Fruit fly (Drosophila melanogaster) whole organism, embryonic: ENCODE results near the gene CG3529.

ENCODE experiments used
- Ada2b ChIP-seq: fragments of 200-800 bp; sonication (Bioruptor generic); IDR thresholded peaks from 2 replicates; pipeline ENCODE4 v1.3.6; 2022; ENCODE audit warnings: missing biosample characterization, missing genetic modification characterization
- Atf6 ChIP-seq: fragments of 200-800 bp; sonication (Bioruptor generic); IDR thresholded peaks from 2 replicates; pipeline ENCODE4 v1.3.6; 2022; ENCODE audit warnings: missing biosample characterization, missing genetic modification characterization
- Bdp1 ChIP-seq: fragments of 200-800 bp; sonication (Bioruptor generic); optimal IDR thresholded peaks from 3 replicates; lab custom pipeline; 2016; ENCODE audit warnings: missing biosample characterization, missing genetic modification characterization
- C15 ChIP-seq: fragments of 200-800 bp; sonication (Bioruptor generic); IDR thresholded peaks from 3 replicates; pipeline ENCODE4 v1.3.6; 2022; ENCODE audit warnings: missing biosample characterization, missing genetic modification characterization
- CG10267 ChIP-seq: fragments of 200-800 bp; sonication (Bioruptor generic); optimal IDR thresholded peaks from 2 replicates; lab custom pipeline; 2018; ENCODE audit warnings: missing biosample characterization, mild to moderate bottlenecking, missing genetic modification characterization, moderate library complexity
- CG10565 ChIP-seq: fragments of 200-800 bp; sonication (Bioruptor generic); optimal IDR thresholded peaks from 3 replicates; lab custom pipeline; 2016; ENCODE audit warnings: missing biosample characterization, mild to moderate bottlenecking, missing genetic modification characterization
- CG10654 ChIP-seq: fragments of 200-800 bp; sonication (Bioruptor generic); optimal IDR thresholded peaks from 2 replicates; lab custom pipeline; 2016; ENCODE audit warnings: missing biosample characterization, missing genetic modification characterization
- CG10979 ChIP-seq: fragments of 200-800 bp; sonication (Bioruptor generic); optimal IDR thresholded peaks from 2 replicates; lab custom pipeline; 2018; ENCODE audit warnings: missing biosample characterization, mild to moderate bottlenecking, missing genetic modification characterization, moderate library complexity
- CG12104 ChIP-seq: fragments of 200-800 bp; sonication (Bioruptor generic); optimal IDR thresholded peaks from 3 replicates; lab custom pipeline; 2016; ENCODE audit warnings: missing biosample characterization, missing genetic modification characterization
- CG12219 ChIP-seq: fragments of 200-800 bp; sonication (Bioruptor generic); optimal IDR thresholded peaks from 3 replicates; lab custom pipeline; 2018; ENCODE audit warnings: missing biosample characterization, mild to moderate bottlenecking, missing genetic modification characterization
- CG12236 ChIP-seq: fragments of 200-800 bp; sonication (Bioruptor generic); optimal IDR thresholded peaks from 2 replicates; lab custom pipeline; 2016; ENCODE audit warnings: missing biosample characterization, missing genetic modification characterization
- CG14014 ChIP-seq: fragments of 200-800 bp; sonication (Bioruptor generic); IDR thresholded peaks from 2 replicates; pipeline ENCODE4 v1.3.6; 2022; ENCODE audit warnings: missing biosample characterization, missing genetic modification characterization
- CG15514 ChIP-seq: fragments of 200-800 bp; sonication (Bioruptor generic); optimal IDR thresholded peaks from 3 replicates; lab custom pipeline; 2017; ENCODE audit warnings: missing biosample characterization, missing genetic modification characterization, mild to moderate bottlenecking, moderate library complexity, missing genetic modification reagents
- CG15696 ChIP-seq: fragments of 200-800 bp; sonication (Bioruptor generic); optimal IDR thresholded peaks from 2 replicates; lab custom pipeline; 2019; ENCODE audit warnings: missing biosample characterization, mild to moderate bottlenecking, missing genetic modification characterization, moderate library complexity
- CG16779 ChIP-seq: fragments of 200-800 bp; sonication (Bioruptor generic); IDR thresholded peaks from 2 replicates; pipeline ENCODE4 v1.3.6; 2022; ENCODE audit warnings: missing biosample characterization, missing genetic modification characterization
- CG17385 ChIP-seq: fragments of 200-800 bp; sonication (Bioruptor generic); optimal IDR thresholded peaks from 3 replicates; lab custom pipeline; 2018; ENCODE audit warnings: missing biosample characterization, mild to moderate bottlenecking, missing genetic modification characterization
- CG2116 ChIP-seq: fragments of 200-800 bp; sonication (Bioruptor generic); optimal IDR thresholded peaks from 3 replicates; lab custom pipeline; 2018; ENCODE audit warnings: missing biosample characterization, mild to moderate bottlenecking, missing genetic modification characterization
- CG2120 ChIP-seq: fragments of 200-800 bp; sonication (Bioruptor generic); optimal IDR thresholded peaks from 3 replicates; lab custom pipeline; 2016; ENCODE audit warnings: missing biosample characterization, missing genetic modification characterization
- CG31388 ChIP-seq: fragments of 200-800 bp; sonication (Bioruptor generic); optimal IDR thresholded peaks from 2 replicates; lab custom pipeline; 2016; ENCODE audit warnings: missing biosample characterization, missing genetic modification characterization
- CG3281 ChIP-seq: fragments of 200-800 bp; sonication (Bioruptor generic); optimal IDR thresholded peaks from 3 replicates; lab custom pipeline; 2017; ENCODE audit warnings: missing biosample characterization, mild to moderate bottlenecking, missing genetic modification characterization
- CG34224 ChIP-seq: fragments of 200-800 bp; sonication (Bioruptor generic); IDR thresholded peaks from 3 replicates; pipeline ENCODE4 v1.3.6; 2022; ENCODE audit warnings: missing biosample characterization, missing genetic modification characterization; ENCODE audit not compliant: partially characterized antibody
- CG42726 ChIP-seq: fragments of 200-800 bp; sonication (Bioruptor generic); IDR thresholded peaks from 2 replicates; pipeline ENCODE4 v1.3.6; 2022; ENCODE audit warnings: missing biosample characterization, missing genetic modification characterization; ENCODE audit not compliant: partially characterized antibody
- CG4617 ChIP-seq: fragments of 200-800 bp; sonication (Bioruptor generic); optimal IDR thresholded peaks from 3 replicates; lab custom pipeline; 2016; ENCODE audit warnings: missing biosample characterization, missing genetic modification characterization, borderline replicate concordance
- CG5180 ChIP-seq: fragments of 200-800 bp; sonication (Bioruptor generic); optimal IDR thresholded peaks from 3 replicates; lab custom pipeline; 2017; ENCODE audit warnings: missing biosample characterization, missing genetic modification characterization, mild to moderate bottlenecking, moderate library complexity, missing genetic modification reagents
- CG8089 ChIP-seq: fragments of 200-800 bp; sonication (Bioruptor generic); optimal IDR thresholded peaks from 3 replicates; lab custom pipeline; 2016; ENCODE audit warnings: missing biosample characterization, missing genetic modification characterization
- CG8359 ChIP-seq: fragments of 200-800 bp; sonication (Bioruptor generic); optimal IDR thresholded peaks from 2 replicates; lab custom pipeline; 2017; ENCODE audit warnings: missing biosample characterization, mild to moderate bottlenecking, missing genetic modification characterization, borderline replicate concordance
- CG8478 ChIP-seq: fragments of >200 bp; optimal IDR thresholded peaks from 2 replicates; lab custom pipeline; 2018
- CG9437 ChIP-seq: fragments of 200-800 bp; sonication (Bioruptor generic); optimal IDR thresholded peaks from 2 replicates; lab custom pipeline; 2018; ENCODE audit warnings: missing biosample characterization, mild to moderate bottlenecking, missing genetic modification characterization
- CG9876 ChIP-seq: fragments of 200-800 bp; sonication (Bioruptor generic); optimal IDR thresholded peaks from 2 replicates; lab custom pipeline; 2016; ENCODE audit warnings: missing biosample characterization, missing genetic modification characterization
- CHES-1-like ChIP-seq: fragments of 200-800 bp; sonication (Bioruptor generic); optimal IDR thresholded peaks from 2 replicates; lab custom pipeline; 2016; ENCODE audit warnings: missing biosample characterization, missing genetic modification characterization
- Doc2 ChIP-seq: fragments of 200-800 bp; sonication (Bioruptor generic); IDR thresholded peaks from 2 replicates; pipeline ENCODE4 v1.3.6; 2022; ENCODE audit warnings: missing biosample characterization, missing genetic modification characterization
- E2f2 ChIP-seq: fragments of 200-800 bp; sonication (Bioruptor generic); IDR thresholded peaks from 2 replicates; pipeline ENCODE4 v1.3.6; 2022; ENCODE audit warnings: missing biosample characterization, missing genetic modification characterization
- Ets65A ChIP-seq: fragments of 200-800 bp; sonication (Bioruptor generic); peaks from one replicate; lab custom pipeline; 2016; ENCODE audit warnings: missing biosample characterization, missing genetic modification characterization
- MTF-1 ChIP-seq: fragments of 200-800 bp; sonication (Bioruptor generic); optimal IDR thresholded peaks from 2 replicates; lab custom pipeline; 2018; ENCODE audit warnings: missing biosample characterization, mild to moderate bottlenecking, missing genetic modification characterization, borderline replicate concordance
- Mrtf ChIP-seq: fragments of 200-800 bp; sonication (Bioruptor generic); IDR thresholded peaks from 3 replicates; pipeline ENCODE4 v1.3.6; 2022; ENCODE audit warnings: missing biosample characterization, missing genetic modification characterization
- Neu2 ChIP-seq: fragments of 200-800 bp; sonication (Bioruptor generic); optimal IDR thresholded peaks from 3 replicates; lab custom pipeline; 2016; ENCODE audit warnings: missing biosample characterization, missing genetic modification characterization, borderline replicate concordance
- Nf-YB ChIP-seq: fragments of 200-800 bp; sonication (Bioruptor generic); optimal IDR thresholded peaks from 3 replicates; lab custom pipeline; 2019; ENCODE audit warnings: missing biosample characterization, mild to moderate bottlenecking, missing genetic modification characterization, moderate library complexity
- YL-1 ChIP-seq: fragments of 200-800 bp; sonication (Bioruptor generic); optimal IDR thresholded peaks from 3 replicates; lab custom pipeline; 2017; ENCODE audit warnings: missing biosample characterization, mild to moderate bottlenecking, missing genetic modification characterization
- bcd ChIP-seq: fragments of 200-800 bp; sonication (Bioruptor generic); optimal IDR thresholded peaks from 2 replicates; lab custom pipeline; 2017; ENCODE audit warnings: missing biosample characterization, mild to moderate bottlenecking, missing genetic modification characterization
- crp ChIP-seq, 2 experiments: fragments of 200-800 bp; sonication (Bioruptor generic); optimal IDR thresholded peaks; 2 replicates in 1 of 2; 3 replicates in 1 of 2; lab custom pipeline; 2017; ENCODE audit warnings: missing biosample characterization in 2 of 2, missing genetic modification characterization in 2 of 2, mild to moderate bottlenecking in 1 of 2, moderate library complexity in 1 of 2
- gsb-n ChIP-seq: fragments of 200-800 bp; sonication (Bioruptor generic); optimal IDR thresholded peaks from 3 replicates; lab custom pipeline; 2018; ENCODE audit warnings: missing biosample characterization, mild to moderate bottlenecking, missing genetic modification characterization
- knrl ChIP-seq: fragments of 200-800 bp; sonication (Bioruptor generic); IDR thresholded peaks from 3 replicates; pipeline ENCODE4 v1.3.6; 2022; ENCODE audit warnings: missing biosample characterization, missing genetic modification characterization; ENCODE audit not compliant: partially characterized antibody
- lmd ChIP-seq: fragments of 200-800 bp; sonication (Bioruptor generic); IDR thresholded peaks from 2 replicates; pipeline ENCODE4 v1.3.6; 2022; ENCODE audit warnings: missing biosample characterization, missing genetic modification characterization
- mld ChIP-seq: fragments of 200-800 bp; sonication (Bioruptor generic); IDR thresholded peaks from 3 replicates; pipeline ENCODE4 v1.3.6; 2022; ENCODE audit warnings: missing biosample characterization, missing genetic modification characterization; ENCODE audit not compliant: partially characterized antibody
- nom ChIP-seq: fragments of 200-800 bp; sonication (Bioruptor generic); optimal IDR thresholded peaks from 2 replicates; lab custom pipeline; 2017; ENCODE audit warnings: missing biosample characterization, missing genetic modification characterization, mild to moderate bottlenecking, moderate library complexity, missing genetic modification reagents
- pros ChIP-seq: fragments of 200-800 bp; sonication (Bioruptor generic); optimal IDR thresholded peaks from 3 replicates; lab custom pipeline; 2019; ENCODE audit warnings: missing biosample characterization, mild to moderate bottlenecking, missing genetic modification characterization, moderate library complexity
- sd ChIP-seq: fragments of 200-800 bp; sonication (Bioruptor generic); optimal IDR thresholded peaks from 3 replicates; lab custom pipeline; 2018; ENCODE audit warnings: missing biosample characterization, mild to moderate bottlenecking, missing genetic modification characterization, moderate library complexity
- trem ChIP-seq: fragments of 200-800 bp; optimal IDR thresholded peaks from 3 replicates; lab custom pipeline; 2019; ENCODE audit warnings: missing biosample characterization, mild to moderate bottlenecking, missing genetic modification characterization, moderate library complexity
- vvl ChIP-seq: fragments of 200-800 bp; sonication (Bioruptor generic); IDR thresholded peaks from 2 replicates; pipeline ENCODE4 v1.3.6; 2022; ENCODE audit warnings: missing biosample characterization, missing genetic modification characterization

The CG3529 gene

dm6 chr3L:9441907-9442479, 4.7 kb upstream of the CG3529 start, which contains the start of the genes Bet3 and Nf-YA (continued):
- TF ChIP-seq CG12104 (peak; percentile 30), CG31388 (peak; percentile 39), CG15696 (tag; lab: Kevin White, UChicago) (peak; percentile 55), CG9876 (peak; percentile 8), CG5180 (no peak), CG9437 (GFP tag; lab: Kevin White, UChicago) (no peak), CG10267 (tag; lab: Kevin White, UChicago) (peak; percentile 56), vvl (GFP tag; lab: Robert Waterston, UW) (peak; percentile 68; the same call in 1 of the 2 replicates), pros (GFP tag; lab: Kevin White, UChicago) (no peak), CG2120 (GFP tag; lab: Kevin White, UChicago) (peak; percentile 63), nom (GFP tag; lab: Kevin White, UChicago) (no peak), CG8478 (no peak), Doc2 (no peak), bcd (GFP tag; lab: Kevin White, UChicago) (peak; percentile 55), mld (GFP tag; lab: Robert Waterston, UW) (peak; percentile 62; the same call in 1 of the 3 replicates), CG15514 (GFP tag; lab: Kevin White, UChicago) (peak; percentile 82), CG8359 (GFP tag; lab: Kevin White, UChicago) (no peak), CG10979 (tag; lab: Kevin White, UChicago) (peak; percentile 47), Nf-YB (GFP tag; lab: Kevin White, UChicago) (no peak), CG34224 (peak; percentile 83), Ets65A (GFP tag; lab: Kevin White, UChicago) (peak; percentile 97), CG16779 (GFP tag; lab: Robert Waterston, UW) (no peak), CG42726 (GFP tag; lab: Robert Waterston, UW) (peak; percentile 86), lmd (GFP tag; lab: Robert Waterston, UW) (peak; percentile 54), CG4617 (GFP tag; lab: Kevin White, UChicago) (peak; percentile 90), Neu2 (GFP tag; lab: Kevin White, UChicago) (no peak), Ada2b (GFP tag; lab: Robert Waterston, UW) (peak; percentile 47; the same call in 1 of the 2 replicates), sd (peak; percentile 38), E2f2 (GFP tag; lab: Robert Waterston, UW) (peak; percentile 34; the same call in 1 of the 2 replicates), CG10565 (GFP tag; lab: Kevin White, UChicago) (no peak), CG2116 (peak; percentile 96), CHES-1-like (GFP tag; lab: Kevin White, UChicago) (peak; percentile 63), CG17385 (peak; percentile 8), C15 (GFP tag; lab: Robert Waterston, UW) (no peak), CG14014 (peak; percentile 49; the same call in 1 of the 2 replicates), YL-1 (GFP tag; lab: Kevin White, UChicago) (peak; percentile 80), Mrtf (GFP tag; lab: Robert Waterston, UW) (peak; percentile 8; the same call in 2 of the 3 replicates), MTF-1 (GFP tag; lab: Kevin White, UChicago) (peak; percentile 69), knrl (GFP tag; lab: Robert Waterston, UW) (peak; percentile 90), trem (peak; percentile 62), Bdp1 (peak; percentile 0), Atf6 (GFP tag; lab: Robert Waterston, UW) (0 out of 2 replicates have a peak, but pooled peaks have one; percentile 16), CG3281 (GFP tag; lab: Kevin White, UChicago) (peak; percentile 40), CG8089 (GFP tag; lab: Kevin White, UChicago) (peak; percentile 3), crp (GFP tag; optimal IDR thresholded peaks at IDR 0.05; lab: Kevin White, UChicago) (peak in 1 of 2 experiments; percentile 7), CG12219 (GFP tag; lab: Kevin White, UChicago) (no peak), CG12236 (GFP tag; lab: Kevin White, UChicago) (no peak), gsb-n (peak; percentile 26), CG10654 (GFP tag; lab: Kevin White, UChicago) (peak; percentile 50)
